Fruit fly (Drosophila melanogaster): Measurements from ENCODE around the gene spri.

The spri gene

dm6 chrX:10472614-10473248 lies 112.5 kb downstream of the spri start (continued):
- TF ChIP-seq hkb (optimal IDR thresholded peaks at IDR 0.05) (no peak), hkb (GFP tag; IDR thresholded peaks at IDR 0.05) (no peak), chm (GFP tag; IDR thresholded peaks at IDR 0.05) (no peak), CG8944 (GFP tag; optimal IDR thresholded peaks at IDR 0.05) (no peak), lilli (GFP tag; optimal IDR thresholded peaks at IDR 0.05) (no peak), Fer3 (tag; optimal IDR thresholded peaks at IDR 0.05) (no peak), CG9727 (GFP tag; optimal IDR thresholded peaks at IDR 0.05) (peak; percentile 26), Gsc (GFP tag; IDR thresholded peaks at IDR 0.05) (no peak), gfzf (GFP tag; optimal IDR thresholded peaks at IDR 0.05) (no peak), az2 (GFP tag; optimal IDR thresholded peaks at IDR 0.05) (no peak), fru (optimal IDR thresholded peaks at IDR 0.05) (no peak), Hr39 (optimal IDR thresholded peaks at IDR 0.05) (no peak), CG7987 (GFP tag; optimal IDR thresholded peaks at IDR 0.05) (no peak), stc (GFP tag; IDR thresholded peaks at IDR 0.05) (peak; percentile 14; the same call in 1 of the 2 replicates), Hand (GFP tag; optimal IDR thresholded peaks at IDR 0.05) (no peak), Dfd (GFP tag; optimal IDR thresholded peaks at IDR 0.05) (no peak), CG1529 (GFP tag; optimal IDR thresholded peaks at IDR 0.05) (no peak), CG8089 (GFP tag; optimal IDR thresholded peaks at IDR 0.05) (no peak), vnd (GFP tag; IDR thresholded peaks at IDR 0.05; ENCODE audit: partially characterized antibody) (no peak), PHDP (tag; optimal IDR thresholded peaks at IDR 0.05) (no peak), CG10462 (GFP tag; optimal IDR thresholded peaks at IDR 0.05) (no peak), CG12155 (GFP tag; optimal IDR thresholded peaks at IDR 0.05) (no peak), lola (GFP tag; optimal IDR thresholded peaks at IDR 0.05) (no peak), rib (GFP tag; IDR thresholded peaks at IDR 0.05) (peak; percentile 46; the same call in 1 of the 2 replicates), vfl (GFP tag; optimal IDR thresholded peaks at IDR 0.05) (no peak), toy (GFP tag; IDR thresholded peaks at IDR 0.05) (no peak), CG7357 (GFP tag; IDR thresholded peaks at IDR 0.05) (no peak), jing (GFP tag; optimal IDR thresholded peaks at IDR 0.05) (no peak), CG2875 (GFP tag; optimal IDR thresholded peaks at IDR 0.05) (no peak), CG34224 (GFP tag; IDR thresholded peaks at IDR 0.05; ENCODE audit: partially characterized antibody) (peak; percentile 36; the same call in 1 of the 3 replicates), hth (optimal IDR thresholded peaks at IDR 0.05) (no peak), CG42726 (GFP tag; IDR thresholded peaks at IDR 0.05; ENCODE audit: partially characterized antibody) (peak; percentile 43; the same call in 1 of the 2 replicates), CG30403 (GFP tag; optimal IDR thresholded peaks at IDR 0.05) (no peak), CG1603 (tag; optimal IDR thresholded peaks at IDR 0.05) (no peak), CG14860 (GFP tag; IDR thresholded peaks at IDR 0.05; ENCODE audit: partially characterized antibody) (no peak), croc (GFP tag; conservative IDR thresholded peaks at IDR 0.05) (no peak), Ets65A (GFP tag) (no peak), klu (GFP tag; IDR thresholded peaks at IDR 0.05) (no peak), HmgZ (tag; optimal IDR thresholded peaks at IDR 0.05) (peak; percentile 56), tll (GFP tag; optimal IDR thresholded peaks at IDR 0.05) (no peak), CG1602 (GFP tag; optimal IDR thresholded peaks at IDR 0.05) (no peak), CG10274 (GFP tag; optimal IDR thresholded peaks at IDR 0.05) (no peak), ap (GFP tag; IDR thresholded peaks at IDR 0.05) (no peak), Nf-YB (GFP tag; optimal IDR thresholded peaks at IDR 0.05) (peak; percentile 26), fd96Cb (tag; optimal IDR thresholded peaks at IDR 0.05) (no peak), Aef1 (GFP tag; IDR thresholded peaks at IDR 0.05) (no peak), CG15269 (tag; optimal IDR thresholded peaks at IDR 0.05) (no peak), ind (GFP tag; optimal IDR thresholded peaks at IDR 0.05) (no peak), CG2889 (GFP tag; IDR thresholded peaks at IDR 0.05) (no peak), Deaf1 (tag; optimal IDR thresholded peaks at IDR 0.05) (no peak), otp (GFP tag; IDR thresholded peaks at IDR 0.05) (no peak), Xrp1 (GFP tag; IDR thresholded peaks at IDR 0.05) (no peak)

Data from whole organism, embryonic.